Fruit fly (Drosophila melanogaster) whole organism, embryonic: ENCODE results near the gene alphaCOP.

Experiments
- Ada2b ChIP-seq: fragments of 200-800 bp; sonication (Bioruptor generic); IDR thresholded peaks from 2 replicates; pipeline ENCODE4 v1.3.6; 2022; ENCODE audit warnings: missing biosample characterization, missing genetic modification characterization
- CG10431 ChIP-seq: fragments of 200-800 bp; sonication (Bioruptor generic); optimal IDR thresholded peaks from 3 replicates; lab custom pipeline; 2018; ENCODE audit warnings: missing biosample characterization, mild to moderate bottlenecking, missing genetic modification characterization
- CG10979 ChIP-seq: fragments of 200-800 bp; sonication (Bioruptor generic); optimal IDR thresholded peaks from 2 replicates; lab custom pipeline; 2018; ENCODE audit warnings: missing biosample characterization, mild to moderate bottlenecking, missing genetic modification characterization, moderate library complexity
- CG12299 ChIP-seq: fragments of 200-800 bp; sonication (Bioruptor generic); optimal IDR thresholded peaks from 2 replicates; lab custom pipeline; 2018; ENCODE audit warnings: missing biosample characterization, mild to moderate bottlenecking, missing genetic modification characterization
- CG12769 ChIP-seq: fragments of 200-800 bp; sonication (Bioruptor generic); optimal IDR thresholded peaks from 2 replicates; lab custom pipeline; 2019; ENCODE audit warnings: missing biosample characterization, mild to moderate bottlenecking, missing genetic modification characterization, moderate library complexity
- CG13775 ChIP-seq: fragments of 200-800 bp; sonication (Bioruptor generic); optimal IDR thresholded peaks from 3 replicates; lab custom pipeline; 2017; ENCODE audit warnings: missing biosample characterization, mild to moderate bottlenecking, missing genetic modification characterization
- CG13894 ChIP-seq: fragments of 200-800 bp; sonication (Bioruptor generic); optimal IDR thresholded peaks from 3 replicates; lab custom pipeline; 2018; ENCODE audit warnings: missing biosample characterization, mild to moderate bottlenecking, missing genetic modification characterization, moderate library complexity
- CG18476 ChIP-seq: fragments of 200-800 bp; sonication (Bioruptor generic); optimal IDR thresholded peaks from 2 replicates; lab custom pipeline; 2016; ENCODE audit warnings: missing biosample characterization, mild to moderate bottlenecking, missing genetic modification characterization
- CG31224 ChIP-seq: fragments of 200-800 bp; sonication (Bioruptor generic); IDR thresholded peaks from 2 replicates; pipeline ENCODE4 v1.3.6; 2022; ENCODE audit warnings: missing biosample characterization, missing genetic modification characterization
- CG31388 ChIP-seq: fragments of 200-800 bp; sonication (Bioruptor generic); optimal IDR thresholded peaks from 2 replicates; lab custom pipeline; 2016; ENCODE audit warnings: missing biosample characterization, missing genetic modification characterization
- CG33213 ChIP-seq: fragments of 200-800 bp; sonication (Bioruptor generic); optimal IDR thresholded peaks from 3 replicates; lab custom pipeline; 2016; ENCODE audit warnings: missing biosample characterization, missing genetic modification characterization
- CG4707 ChIP-seq: fragments of 200-800 bp; sonication (Bioruptor generic); optimal IDR thresholded peaks from 2 replicates; lab custom pipeline; 2018; ENCODE audit warnings: missing biosample characterization, mild to moderate bottlenecking, missing genetic modification characterization, moderate library complexity
- CG4854 ChIP-seq: fragments of 200-800 bp; sonication (Bioruptor generic); optimal IDR thresholded peaks from 2 replicates; lab custom pipeline; 2016; ENCODE audit warnings: missing biosample characterization, missing genetic modification characterization, inconsistent platforms
- CG5245 ChIP-seq: fragments of 200-800 bp; sonication (Bioruptor generic); optimal IDR thresholded peaks from 3 replicates; lab custom pipeline; 2016; ENCODE audit warnings: missing biosample characterization, missing genetic modification characterization
- CG6854 ChIP-seq: fragments of 200-800 bp; sonication (Bioruptor generic); optimal IDR thresholded peaks from 3 replicates; lab custom pipeline; 2017; ENCODE audit warnings: missing biosample characterization, mild to moderate bottlenecking, missing genetic modification characterization
- CG7372 ChIP-seq: fragments of 200-800 bp; sonication (Bioruptor generic); IDR thresholded peaks from 2 replicates; pipeline ENCODE4 v1.3.6; 2022; ENCODE audit warnings: missing biosample characterization, missing genetic modification characterization
- CG8765 ChIP-seq: fragments of 200-800 bp; sonication (Bioruptor generic); IDR thresholded peaks from 2 replicates; pipeline ENCODE4 v1.3.6; 2022; ENCODE audit warnings: missing biosample characterization, missing genetic modification characterization
- CkIIα-i1 ChIP-seq: fragments of 200-800 bp; sonication (Bioruptor generic); IDR thresholded peaks from 2 replicates; pipeline ENCODE4 v1.3.6; 2022; ENCODE audit warnings: missing biosample characterization, missing genetic modification characterization
- CoRest ChIP-seq: fragments of 200-800 bp; sonication (Bioruptor generic); optimal IDR thresholded peaks from 3 replicates; lab custom pipeline; 2018; ENCODE audit warnings: missing biosample characterization, mild to moderate bottlenecking, missing genetic modification characterization, moderate library complexity
- D ChIP-seq, 2 experiments: fragments of 200-800 bp in 1 of 2; fragments of >200 bp in 1 of 2; sonication (Bioruptor generic) in 1 of 2; optimal IDR thresholded peaks; 2 replicates in 1 of 2; 3 replicates in 1 of 2; lab custom pipeline; 2017; ENCODE audit warnings: mild to moderate bottlenecking in 1 of 2, missing biosample characterization in 1 of 2, missing genetic modification characterization in 1 of 2, missing genetic modification reagents in 1 of 2
- Dek ChIP-seq: fragments of 200-800 bp; sonication (Bioruptor generic); optimal IDR thresholded peaks from 3 replicates; lab custom pipeline; 2019; ENCODE audit warnings: missing biosample characterization, mild to moderate bottlenecking, missing genetic modification characterization, moderate library complexity
- Dip2 ChIP-seq: fragments of 200-800 bp; sonication (Bioruptor generic); IDR thresholded peaks from 2 replicates; pipeline ENCODE4 v1.3.6; 2022; ENCODE audit warnings: missing biosample characterization, missing genetic modification characterization
- Dref ChIP-seq: fragments of 200-800 bp; sonication (Bioruptor generic); IDR thresholded peaks from 2 replicates; pipeline ENCODE4 v1.3.6; 2022; ENCODE audit warnings: missing biosample characterization, missing genetic modification characterization
- HLH3B ChIP-seq: fragments of 200-800 bp; sonication (Bioruptor generic); IDR thresholded peaks from 2 replicates; pipeline ENCODE4 v1.3.6; 2022; ENCODE audit warnings: missing biosample characterization, missing genetic modification characterization
- Hand ChIP-seq: fragments of 200-800 bp; sonication (Bioruptor generic); optimal IDR thresholded peaks from 2 replicates; lab custom pipeline; 2017; ENCODE audit warnings: mild to moderate bottlenecking, missing biosample characterization, missing genetic modification reagents, missing genetic modification characterization
- MBD-R2 ChIP-seq: fragments of 200-800 bp; sonication (Bioruptor generic); IDR thresholded peaks from 2 replicates; pipeline ENCODE4 v1.3.6; 2022; ENCODE audit warnings: missing biosample characterization, missing genetic modification characterization
- Mrtf ChIP-seq: fragments of 200-800 bp; sonication (Bioruptor generic); IDR thresholded peaks from 3 replicates; pipeline ENCODE4 v1.3.6; 2022; ENCODE audit warnings: missing biosample characterization, missing genetic modification characterization
- NC2α ChIP-seq: fragments of 200-800 bp; sonication (Bioruptor generic); optimal IDR thresholded peaks from 2 replicates; lab custom pipeline; 2016; ENCODE audit warnings: missing biosample characterization, missing genetic modification characterization
- Opbp ChIP-seq: fragments of 200-800 bp; sonication (Bioruptor generic); IDR thresholded peaks from 3 replicates; pipeline ENCODE4 v1.3.6; 2022; ENCODE audit warnings: missing biosample characterization, missing genetic modification characterization; ENCODE audit not compliant: partially characterized antibody
- Optix ChIP-seq: fragments of 200-800 bp; sonication (Bioruptor generic); IDR thresholded peaks from 3 replicates; pipeline ENCODE4 v1.3.6; 2022; ENCODE audit warnings: missing biosample characterization, missing genetic modification characterization
- Pdp1 ChIP-seq, 2 experiments: fragments of 200-800 bp; sonication (Bioruptor generic); optimal IDR thresholded peaks; 3 replicates each; lab custom pipeline; 2016; ENCODE audit warnings: missing biosample characterization in 2 of 2, missing genetic modification characterization in 2 of 2, mild to moderate bottlenecking in 1 of 2, moderate library complexity in 1 of 2
- Side ChIP-seq: fragments of 200-800 bp; sonication (Bioruptor generic); optimal IDR thresholded peaks from 2 replicates; lab custom pipeline; 2016; ENCODE audit warnings: missing biosample characterization, missing genetic modification characterization
- Sox102F ChIP-seq: fragments of 200-800 bp; sonication (Bioruptor generic); optimal IDR thresholded peaks from 2 replicates; lab custom pipeline; 2018; ENCODE audit warnings: missing biosample characterization, mild to moderate bottlenecking, missing genetic modification characterization, moderate library complexity
- Sry-β ChIP-seq: fragments of 200-800 bp; sonication (Bioruptor generic); optimal IDR thresholded peaks from 2 replicates; lab custom pipeline; 2018; ENCODE audit warnings: missing biosample characterization, mild to moderate bottlenecking, missing genetic modification characterization, moderate library complexity
- Xbp1 ChIP-seq: fragments of 200-800 bp; sonication (Bioruptor generic); optimal IDR thresholded peaks from 3 replicates; lab custom pipeline; 2016; ENCODE audit warnings: missing biosample characterization, mild to moderate bottlenecking, missing genetic modification characterization
- al ChIP-seq: fragments of 200-800 bp; sonication (Bioruptor generic); IDR thresholded peaks from 2 replicates; pipeline ENCODE4 v1.3.6; 2022; ENCODE audit warnings: missing biosample characterization, missing genetic modification characterization
- chn ChIP-seq: fragments of 200-800 bp; sonication (Bioruptor generic); optimal IDR thresholded peaks from 2 replicates; lab custom pipeline; 2016; ENCODE audit warnings: missing biosample characterization, missing genetic modification characterization
- corto ChIP-seq: fragments of 200-800 bp; sonication (Bioruptor generic); optimal IDR thresholded peaks from 2 replicates; lab custom pipeline; 2016; ENCODE audit warnings: missing biosample characterization, mild to moderate bottlenecking, missing genetic modification characterization, moderate library complexity
- en ChIP-seq: fragments of 200-800 bp; sonication (Bioruptor generic); optimal IDR thresholded peaks from 2 replicates; lab custom pipeline; 2016; ENCODE audit warnings: missing biosample characterization, missing genetic modification characterization
- eyg ChIP-seq: fragments of 200-800 bp; sonication (Bioruptor generic); optimal IDR thresholded peaks from 3 replicates; lab custom pipeline; 2016; ENCODE audit warnings: missing biosample characterization, missing genetic modification characterization
- fru ChIP-seq: fragments of >200 bp; optimal IDR thresholded peaks from 2 replicates; lab custom pipeline; 2017
- mam ChIP-seq: fragments of 200-800 bp; sonication (Bioruptor generic); optimal IDR thresholded peaks from 3 replicates; lab custom pipeline; 2016; ENCODE audit warnings: missing biosample characterization, missing genetic modification characterization
- nau ChIP-seq: fragments of 200-800 bp; sonication (Bioruptor generic); optimal IDR thresholded peaks from 3 replicates; lab custom pipeline; 2017; ENCODE audit warnings: missing biosample characterization, mild to moderate bottlenecking, missing genetic modification characterization, missing genetic modification reagents
- pan ChIP-seq, 4 experiments: fragments of >200 bp in 3 of 4; fragments of 200-800 bp in 1 of 4; sonication (Bioruptor generic) in 1 of 4; optimal IDR thresholded peaks in 3 of 4; IDR thresholded peaks in 1 of 4; 2 replicates each; pipeline versions ENCODE4 v1.3.6 to Lab custom; 2017 to 2022; ENCODE audit warnings: missing biosample characterization in 2 of 4, missing genetic modification characterization in 2 of 4, mixed read lengths in 1 of 4
- sc ChIP-seq, 3 experiments: fragments of >200 bp in 2 of 3; fragments of 200-800 bp in 1 of 3; sonication (Bioruptor generic) in 1 of 3; optimal IDR thresholded peaks; 2 replicates in 2 of 3; 3 replicates in 1 of 3; lab custom pipeline; 2017; ENCODE audit warnings: mild to moderate bottlenecking in 1 of 3, missing biosample characterization in 1 of 3, missing genetic modification characterization in 1 of 3, missing genetic modification reagents in 1 of 3
- sim ChIP-seq: fragments of 200-800 bp; sonication (Bioruptor generic); IDR thresholded peaks from 2 replicates; pipeline ENCODE4 v1.3.6; 2022; ENCODE audit warnings: missing biosample characterization, missing genetic modification characterization
- tap ChIP-seq: fragments of 200-800 bp; optimal IDR thresholded peaks from 3 replicates; lab custom pipeline; 2019; ENCODE audit warnings: missing biosample characterization, mild to moderate bottlenecking, missing genetic modification characterization, moderate library complexity
- tio ChIP-seq: fragments of 200-800 bp; sonication (Bioruptor generic); optimal IDR thresholded peaks from 2 replicates; lab custom pipeline; 2017; ENCODE audit warnings: missing biosample characterization, missing genetic modification characterization, inconsistent platforms
- wek ChIP-seq: fragments of 200-800 bp; sonication (Bioruptor generic); optimal IDR thresholded peaks from 3 replicates; lab custom pipeline; 2018; ENCODE audit warnings: missing biosample characterization, mild to moderate bottlenecking, missing genetic modification characterization, moderate library complexity

The alphaCOP gene

DNA sequence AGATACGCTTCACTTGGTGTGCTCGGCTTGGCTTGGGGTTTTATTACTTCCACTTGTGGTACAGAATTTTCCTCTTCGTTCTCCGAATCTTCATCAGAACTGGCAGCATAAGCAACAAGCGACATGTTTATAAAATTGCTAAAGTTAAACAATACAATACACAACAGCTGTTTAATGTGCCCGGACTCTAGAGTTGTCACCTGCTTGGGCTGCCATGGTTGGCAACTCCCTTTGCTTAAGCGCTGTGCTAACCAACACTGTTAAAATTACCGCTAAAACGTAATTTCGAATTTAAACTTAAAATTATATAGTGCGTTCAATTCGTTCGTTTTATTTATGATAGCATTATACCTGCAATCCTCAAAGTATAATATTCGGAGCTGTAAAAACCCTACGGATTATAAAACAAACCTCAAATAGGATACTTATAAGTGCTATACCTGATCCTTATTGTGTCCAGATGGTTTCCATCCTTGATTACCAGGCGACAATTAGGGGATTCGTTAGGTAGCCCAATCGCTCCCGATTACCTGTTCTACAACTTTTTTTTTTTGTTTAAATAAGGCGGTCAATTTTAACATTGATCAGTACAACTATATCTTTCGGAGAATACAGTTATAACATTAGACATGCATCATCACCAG is 2.4 kb upstream of the alphaCOP start, which contains the start of the genes CG17249 and Bro (continued):
- TF ChIP-seq CG5245 (GFP tag; lab: Kevin White, UChicago) (no peak), en (no peak), Pdp1 (GFP tag; optimal IDR thresholded peaks at IDR 0.05; lab: Kevin White, UChicago) (peak in 1 of 2 experiments; percentile 62), CG13894 (tag; lab: Kevin White, UChicago) (no peak), Ada2b (GFP tag; lab: Robert Waterston, UW) (no peak), pan (optimal IDR thresholded peaks at IDR 0.05; lab: Kevin White, UChicago) (no peak), pan (GFP tag; optimal IDR thresholded peaks at IDR 0.05 in 1 of 2, IDR thresholded peaks at IDR 0.05 in 1 of 2) (no peak), CG6854 (GFP tag; lab: Kevin White, UChicago) (no peak), CG12299 (tag; lab: Kevin White, UChicago) (no peak), CG33213 (GFP tag; lab: Kevin White, UChicago) (peak; percentile 38), Dek (no peak), tio (no peak), MBD-R2 (peak; percentile 97), sc (optimal IDR thresholded peaks at IDR 0.05; lab: Kevin White, UChicago) (no peak), sc (GFP tag; optimal IDR thresholded peaks at IDR 0.05; lab: Kevin White, UChicago) (no peak), D (optimal IDR thresholded peaks at IDR 0.05; lab: Kevin White, UChicago) (no peak), D (GFP tag; optimal IDR thresholded peaks at IDR 0.05; lab: Kevin White, UChicago) (no peak), CG8765 (GFP tag; lab: Robert Waterston, UW) (no peak), NC2α (GFP tag; lab: Kevin White, UChicago) (no peak), nau (no peak), Sox102F (GFP tag; lab: Kevin White, UChicago) (no peak), eyg (GFP tag; lab: Kevin White, UChicago) (no peak), CG18476 (GFP tag; lab: Kevin White, UChicago) (no peak), wek (GFP tag; lab: Kevin White, UChicago) (no peak), CG13775 (GFP tag; lab: Kevin White, UChicago) (no peak), chn (GFP tag; lab: Kevin White, UChicago) (peak; percentile 42), tap (tag; lab: Kevin White, UChicago) (no peak), Mrtf (no peak), mam (GFP tag; lab: Kevin White, UChicago) (peak; percentile 21), Xbp1 (GFP tag; lab: Kevin White, UChicago) (peak; percentile 68), CoRest (peak; percentile 32), HLH3B (GFP tag; lab: Robert Waterston, UW) (no peak), fru (lab: Kevin White, UChicago) (no peak), CG4707 (GFP tag; lab: Kevin White, UChicago) (no peak), Hand (GFP tag; lab: Kevin White, UChicago) (no peak), CG7372 (GFP tag; lab: Robert Waterston, UW) (no peak), CkIIα-i1 (GFP tag; lab: Robert Waterston, UW) (no peak), CG31224 (GFP tag; lab: Robert Waterston, UW) (no peak), Sry-β (GFP tag; lab: Kevin White, UChicago) (no peak), Side (GFP tag; lab: Kevin White, UChicago) (peak; percentile 24), sim (GFP tag; lab: Robert Waterston, UW) (no peak), Dip2 (GFP tag; lab: Robert Waterston, UW) (no peak), Dref (peak; percentile 40; the same call in 1 of the 2 replicates), CG10431 (no peak), CG4854 (GFP tag; lab: Kevin White, UChicago) (peak; percentile 94), CG12769 (peak; percentile 59), CG31388 (GFP tag; lab: Kevin White, UChicago) (no peak), Opbp (GFP tag; lab: Robert Waterston, UW) (peak; percentile 52; the same call in 1 of the 3 replicates), CG10979 (tag; lab: Kevin White, UChicago) (no peak), corto (no peak), Optix (GFP tag; lab: Robert Waterston, UW) (no peak), al (GFP tag; lab: Robert Waterston, UW) (no peak)
